Fruit fly (Drosophila melanogaster): ENCODE data around the gene CG32708.

Gene CG32708

DNA sequence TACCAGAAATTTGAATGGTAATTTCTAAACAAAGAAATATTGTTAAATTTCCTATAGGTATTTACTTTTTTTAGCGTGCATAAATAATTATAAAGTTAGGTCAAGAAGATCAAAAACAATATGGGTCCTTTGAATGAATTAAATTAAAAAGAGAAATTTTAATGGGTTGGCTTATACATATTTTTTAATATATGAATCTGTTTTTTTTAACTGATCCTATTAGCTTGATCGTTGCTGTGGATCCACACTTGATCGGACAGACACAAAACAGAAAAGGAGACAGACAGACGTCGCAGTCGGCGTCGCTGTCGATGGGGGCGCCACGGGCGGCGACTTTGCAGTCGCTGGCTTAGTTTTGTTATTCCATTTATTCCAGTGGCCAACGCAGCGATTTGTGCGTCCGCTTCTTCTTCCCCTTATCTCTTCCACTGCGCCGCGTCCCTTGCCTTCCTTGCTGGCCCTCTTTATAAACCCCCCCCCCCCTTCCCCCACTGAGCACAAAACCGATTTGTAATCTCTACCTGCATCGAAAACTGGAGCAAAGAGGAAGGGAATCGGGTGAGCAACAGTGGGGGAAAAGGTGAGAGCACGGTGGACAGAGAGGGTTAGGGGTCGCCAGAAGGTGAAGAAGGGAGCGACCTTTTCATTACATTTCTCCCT lies 37.9 kb upstream of the CG32708 start (continued):
- TF ChIP-seq CG8632 (GFP tag; optimal IDR thresholded peaks at IDR 0.05): peak; percentile 81
- TF ChIP-seq CG1621 (tag; optimal IDR thresholded peaks at IDR 0.05): peak; percentile 60
- TF ChIP-seq Hr4 (GFP tag; optimal IDR thresholded peaks at IDR 0.05): peak; percentile 80
- TF ChIP-seq CG8319 (GFP tag; optimal IDR thresholded peaks at IDR 0.05): peak; percentile 42
- TF ChIP-seq CG34406 (GFP tag; optimal IDR thresholded peaks at IDR 0.05): peak; percentile 76
- peak; percentile 17 for TF ChIP-seq CG31627 (GFP tag; optimal IDR thresholded peaks at IDR 0.05)
- TF ChIP-seq dac (GFP tag; optimal IDR thresholded peaks at IDR 0.05): peak; percentile 44
- TF ChIP-seq CG11294 (GFP tag; IDR thresholded peaks at IDR 0.05): no peak
- peak in 1 of 2 experiments; percentile 88 for TF ChIP-seq salr (GFP tag; optimal IDR thresholded peaks at IDR 0.05)
- peak; percentile 84 for TF ChIP-seq svp (GFP tag)
- TF ChIP-seq Hr38 (GFP tag; optimal IDR thresholded peaks at IDR 0.05): no peak
- peak; percentile 70 for TF ChIP-seq CG6792 (GFP tag; optimal IDR thresholded peaks at IDR 0.05)
- TF ChIP-seq esn (GFP tag; optimal IDR thresholded peaks at IDR 0.05): peak; percentile 63
- TF ChIP-seq spab (GFP tag; optimal IDR thresholded peaks at IDR 0.05): peak; percentile 81
- peak; percentile 87 for TF ChIP-seq dsx (GFP tag; optimal IDR thresholded peaks at IDR 0.05; ENCODE audit: poor library complexity, severe bottlenecking)
- TF ChIP-seq OdsH (GFP tag; optimal IDR thresholded peaks at IDR 0.05): peak; percentile 78

DNA sequence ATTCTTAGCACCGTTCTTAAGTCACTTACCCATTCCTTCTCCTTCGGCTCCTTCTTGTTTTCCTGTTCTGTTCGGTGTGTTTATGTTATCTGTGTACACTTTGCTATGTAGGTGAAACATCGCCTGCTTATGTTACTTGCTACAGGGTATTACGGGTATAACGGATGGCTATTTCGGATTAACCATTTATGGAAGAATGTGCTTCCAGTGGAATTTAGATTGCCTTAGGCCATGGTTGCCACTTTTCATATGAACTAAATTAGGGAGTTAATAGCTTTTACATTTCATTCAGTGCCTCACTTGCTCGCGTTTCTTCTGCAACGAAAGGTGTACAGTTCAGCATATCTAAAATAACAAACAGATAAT lies 37.4 kb upstream of the CG32708 start:
- TF ChIP-seq CG11294 (GFP tag; IDR thresholded peaks at IDR 0.05) (no peak), Eip93F (GFP tag; optimal IDR thresholded peaks at IDR 0.05) (no peak), CG8319 (GFP tag; optimal IDR thresholded peaks at IDR 0.05) (no peak), vri (GFP tag; optimal IDR thresholded peaks at IDR 0.05) (no peak), CG6854 (GFP tag; optimal IDR thresholded peaks at IDR 0.05) (no peak), pdm3 (GFP tag; optimal IDR thresholded peaks at IDR 0.05) (no peak), Sox15 (GFP tag; optimal IDR thresholded peaks at IDR 0.05) (no peak), salr (GFP tag; optimal IDR thresholded peaks at IDR 0.05) (no peak), Met (GFP tag; optimal IDR thresholded peaks at IDR 0.05) (no peak), Hr39 (GFP tag; optimal IDR thresholded peaks at IDR 0.05) (peak; percentile 20), acj6 (GFP tag; optimal IDR thresholded peaks at IDR 0.05) (peak; percentile 33), achi (GFP tag; optimal IDR thresholded peaks at IDR 0.05) (no peak), cyc (GFP tag; optimal IDR thresholded peaks at IDR 0.05) (peak; percentile 17), Ets96B (tag; optimal IDR thresholded peaks at IDR 0.05) (no peak), CG11902 (GFP tag; optimal IDR thresholded peaks at IDR 0.05) (no peak), CG9139 (GFP tag; optimal IDR thresholded peaks at IDR 0.05) (no peak), CG6808 (GFP tag; optimal IDR thresholded peaks at IDR 0.05) (peak; percentile 8), CG11762 (GFP tag; optimal IDR thresholded peaks at IDR 0.05; ENCODE audit: insufficient read depth) (no peak), CG6792 (GFP tag; optimal IDR thresholded peaks at IDR 0.05) (no peak), Blimp-1 (GFP tag; optimal IDR thresholded peaks at IDR 0.05) (no peak), Sox102F (GFP tag; optimal IDR thresholded peaks at IDR 0.05) (peak; percentile 14), dsx (GFP tag; optimal IDR thresholded peaks at IDR 0.05; ENCODE audit: poor library complexity, severe bottlenecking) (no peak), dac (GFP tag; optimal IDR thresholded peaks at IDR 0.05) (no peak), spab (GFP tag; optimal IDR thresholded peaks at IDR 0.05) (no peak), eg (GFP tag; IDR thresholded peaks at IDR 0.05) (no peak), Lpt (GFP tag; optimal IDR thresholded peaks at IDR 0.05) (no peak), CG34406 (GFP tag; optimal IDR thresholded peaks at IDR 0.05) (no peak), svp (GFP tag) (peak; percentile 51), CG10669 (GFP tag; optimal IDR thresholded peaks at IDR 0.05) (peak; percentile 23), CG3032 (tag; optimal IDR thresholded peaks at IDR 0.05) (no peak), CG6276 (GFP tag; optimal IDR thresholded peaks at IDR 0.05) (no peak), topi (GFP tag; optimal IDR thresholded peaks at IDR 0.05) (no peak), CG1621 (tag; optimal IDR thresholded peaks at IDR 0.05) (no peak), CG10631 (GFP tag; optimal IDR thresholded peaks at IDR 0.05) (no peak), Eip75B (GFP tag; optimal IDR thresholded peaks at IDR 0.05) (no peak), CG16779 (tag; optimal IDR thresholded peaks at IDR 0.05) (no peak), Hr4 (GFP tag; optimal IDR thresholded peaks at IDR 0.05) (no peak), CG32006 (GFP tag; optimal IDR thresholded peaks at IDR 0.05) (peak; percentile 31), Eip78C (GFP tag) (peak; percentile 55), CG31627 (GFP tag; optimal IDR thresholded peaks at IDR 0.05) (peak; percentile 16), Hr38 (GFP tag; optimal IDR thresholded peaks at IDR 0.05) (no peak), Sox14 (GFP tag; optimal IDR thresholded peaks at IDR 0.05) (no peak), CG8119 (GFP tag; IDR thresholded peaks at IDR 0.05) (peak; percentile 22; the same call in 1 of the 3 replicates), net (GFP tag; optimal IDR thresholded peaks at IDR 0.05) (no peak), CG7368 (GFP tag; optimal IDR thresholded peaks at IDR 0.05) (no peak)

Measured in whole organism, prepupa.